Worm (Caenorhabditis elegans) whole organism, L1 larva: ENCODE results near the gene F44D12.10.

ENCODE experiments used
- C34B4.2 ChIP-seq: sonication (generic microtip); optimal IDR thresholded peaks from 2 replicates; lab custom pipeline; 2017; ENCODE audit warnings: mild to moderate bottlenecking, missing genetic modification characterization, missing compliant biosample characterization
- F16B12.6 ChIP-seq: fragments of 150-350 bp; optimal IDR thresholded peaks from 2 replicates; lab custom pipeline; 2014; ENCODE audit warnings: missing biosample characterization, missing genetic modification characterization
- blmp-1 ChIP-seq: fragments of 150-350 bp; optimal IDR thresholded peaks from 2 replicates; lab custom pipeline; 2014; ENCODE audit warnings: missing biosample characterization, missing genetic modification characterization
- ceh-63 ChIP-seq: fragments of 200-800 bp; sonication (Bioruptor generic); optimal IDR thresholded peaks from 2 replicates; lab custom pipeline; 2018; ENCODE audit warnings: mild to moderate bottlenecking, missing genetic modification characterization, missing compliant biosample characterization
- ceh-8 ChIP-seq: fragments of 200-800 bp; sonication (Bioruptor generic); optimal IDR thresholded peaks from 2 replicates; lab custom pipeline; 2018; ENCODE audit warnings: mild to moderate bottlenecking, missing genetic modification characterization, moderate library complexity, missing compliant biosample characterization
- ceh-82 ChIP-seq, 3 experiments: fragments of 150-350 bp in 1 of 3; sonication (generic microtip) in 2 of 3; optimal IDR thresholded peaks; 2 replicates each; lab custom pipeline; 2014 to 2017; ENCODE audit warnings: missing biosample characterization in 3 of 3, missing genetic modification characterization in 3 of 3
- ceh-88 ChIP-seq: fragments of 200-800 bp; sonication (Bioruptor generic); IDR thresholded peaks from 2 replicates; pipeline ENCODE4 v1.3.6; 2022; ENCODE audit warnings: missing genetic modification characterization, missing compliant biosample characterization
- ceh-90 ChIP-seq: sonication (generic microtip); optimal IDR thresholded peaks from 2 replicates; lab custom pipeline; 2016; ENCODE audit warnings: missing genetic modification characterization, missing compliant biosample characterization
- dsc-1 ChIP-seq: sonication (generic microtip); optimal IDR thresholded peaks from 2 replicates; lab custom pipeline; 2016; ENCODE audit warnings: mild to moderate bottlenecking, missing genetic modification characterization, missing compliant biosample characterization
- efl-1 ChIP-seq, 4 experiments: fragments of 150-350 bp; optimal IDR thresholded peaks in 3 of 4; peaks in 1 of 4; 1 replicate in 1 of 4; 2 replicates in 3 of 4; lab custom pipeline; 2014; ENCODE audit warnings: missing biosample characterization in 2 of 4, missing genetic modification characterization in 2 of 4, missing genetic modification reagents in 2 of 4
- efl-3 ChIP-seq: fragments of 200-800 bp; sonication (Bioruptor generic); optimal IDR thresholded peaks from 2 replicates; lab custom pipeline; 2018; ENCODE audit warnings: mild to moderate bottlenecking, missing genetic modification characterization, missing compliant biosample characterization
- elt-2 ChIP-seq: sonication (generic microtip); optimal IDR thresholded peaks from 2 replicates; lab custom pipeline; 2016; ENCODE audit warnings: missing genetic modification characterization, mild to moderate bottlenecking, inconsistent platforms, missing compliant biosample characterization, missing genetic modification reagents
- elt-3 ChIP-seq, 6 experiments: fragments of 150-350 bp in 1 of 6; sonication (generic microtip); optimal IDR thresholded peaks; 2 replicates each; lab custom pipeline; 2017 to 2018; ENCODE audit warnings: missing biosample characterization in 6 of 6, missing genetic modification characterization in 6 of 6, inconsistent platforms in 1 of 6
- fkh-8 ChIP-seq: sonication (generic microtip); optimal IDR thresholded peaks from 2 replicates; lab custom pipeline; 2016; ENCODE audit warnings: mild to moderate bottlenecking, missing genetic modification characterization, missing compliant biosample characterization
- fos-1 ChIP-seq: fragments of 150-350 bp; optimal IDR thresholded peaks from 2 replicates; lab custom pipeline; 2014; ENCODE audit warnings: missing biosample characterization, missing genetic modification characterization
- isw-1 ChIP-seq: fragments of 200-800 bp; sonication (Bioruptor generic); IDR thresholded peaks from 2 replicates; pipeline ENCODE4 v1.3.6; 2022; ENCODE audit warnings: missing genetic modification characterization, missing compliant biosample characterization
- jun-1 ChIP-seq: fragments of 150-350 bp; optimal IDR thresholded peaks from 2 replicates; lab custom pipeline; 2014; ENCODE audit warnings: missing biosample characterization, missing genetic modification reagents, missing genetic modification characterization
- lin-13 ChIP-seq: fragments of 150-350 bp; optimal IDR thresholded peaks from 2 replicates; lab custom pipeline; 2014; ENCODE audit warnings: missing biosample characterization, missing genetic modification reagents, missing genetic modification characterization
- lin-14 ChIP-seq: fragments of 200-800 bp; sonication (Bioruptor generic); optimal IDR thresholded peaks from 2 replicates; lab custom pipeline; 2018; ENCODE audit warnings: mild to moderate bottlenecking, missing genetic modification characterization, moderate library complexity, missing compliant biosample characterization
- lin-15B ChIP-seq: fragments of 150-350 bp; sonication (generic microtip); optimal IDR thresholded peaks from 3 replicates; lab custom pipeline; 2014; ENCODE audit warnings: missing biosample characterization, missing genetic modification characterization
- lin-35 ChIP-seq, 2 experiments: fragments of 150-350 bp; optimal IDR thresholded peaks; 2 replicates each; lab custom pipeline; 2014; ENCODE audit warnings: missing biosample characterization in 2 of 2, missing genetic modification characterization in 2 of 2, missing genetic modification reagents in 2 of 2
- lir-3 ChIP-seq: sonication (generic microtip); optimal IDR thresholded peaks from 2 replicates; lab custom pipeline; 2016; ENCODE audit warnings: mild to moderate bottlenecking, missing genetic modification characterization, moderate library complexity, missing compliant biosample characterization; ENCODE audit not compliant: poor library complexity
- lsy-2 ChIP-seq, 2 experiments: fragments of 150-350 bp; optimal IDR thresholded peaks; 2 replicates each; lab custom pipeline; 2014; ENCODE audit warnings: missing biosample characterization in 2 of 2, missing genetic modification characterization in 2 of 2
- mab-9 ChIP-seq: fragments of 200-800 bp; sonication (Bioruptor generic); IDR thresholded peaks from 2 replicates; pipeline ENCODE4 v1.3.6; 2022; ENCODE audit warnings: missing genetic modification reagents, missing genetic modification characterization, missing compliant biosample characterization
- mdl-1 ChIP-seq, 2 experiments: fragments of 150-350 bp; optimal IDR thresholded peaks; 2 replicates each; lab custom pipeline; 2014 to 2017; ENCODE audit warnings: missing biosample characterization in 2 of 2, missing genetic modification characterization in 2 of 2, inconsistent platforms in 1 of 2
- mef-2 ChIP-seq: fragments of 150-350 bp; optimal IDR thresholded peaks from 2 replicates; lab custom pipeline; 2014; ENCODE audit warnings: missing biosample characterization, missing genetic modification characterization
- mep-1 ChIP-seq: fragments of 150-350 bp; optimal IDR thresholded peaks from 2 replicates; lab custom pipeline; 2014; ENCODE audit warnings: missing biosample characterization, missing genetic modification characterization
- nhr-11 ChIP-seq: fragments of 150-350 bp; optimal IDR thresholded peaks from 2 replicates; lab custom pipeline; 2014; ENCODE audit warnings: missing biosample characterization, missing genetic modification characterization
- nhr-19 ChIP-seq: fragments of 200-800 bp; sonication (Bioruptor generic); conservative IDR thresholded peaks from 2 replicates; pipeline ENCODE4 v1.3.6; 2022; ENCODE audit warnings: missing genetic modification characterization, missing compliant biosample characterization
- nhr-20 ChIP-seq: sonication (generic microtip); optimal IDR thresholded peaks from 2 replicates; lab custom pipeline; 2016; ENCODE audit warnings: mild to moderate bottlenecking, missing genetic modification characterization, missing compliant biosample characterization
- nhr-237 ChIP-seq: fragments of 150-350 bp; optimal IDR thresholded peaks from 2 replicates; lab custom pipeline; 2014; ENCODE audit warnings: missing biosample characterization, missing genetic modification characterization
- nhr-47 ChIP-seq: sonication (generic microtip); optimal IDR thresholded peaks from 2 replicates; lab custom pipeline; 2016; ENCODE audit warnings: mild to moderate bottlenecking, missing genetic modification characterization, moderate library complexity, missing compliant biosample characterization
- nhr-71 ChIP-seq: sonication (generic microtip); optimal IDR thresholded peaks from 2 replicates; lab custom pipeline; 2016; ENCODE audit warnings: mild to moderate bottlenecking, missing genetic modification characterization, moderate library complexity, missing compliant biosample characterization
- nhr-76 ChIP-seq: sonication (generic microtip); optimal IDR thresholded peaks from 2 replicates; lab custom pipeline; 2017; ENCODE audit warnings: missing biosample characterization, missing genetic modification characterization
- nhr-77 ChIP-seq: fragments of 150-350 bp; optimal IDR thresholded peaks from 2 replicates; lab custom pipeline; 2014; ENCODE audit warnings: missing biosample characterization, missing genetic modification characterization
- nhr-90 ChIP-seq: sonication (generic microtip); optimal IDR thresholded peaks from 2 replicates; lab custom pipeline; 2016; ENCODE audit warnings: mild to moderate bottlenecking, missing genetic modification characterization, missing compliant biosample characterization; ENCODE audit not compliant: poor library complexity
- pax-3 ChIP-seq: fragments of 200-800 bp; sonication (Bioruptor generic); optimal IDR thresholded peaks from 2 replicates; lab custom pipeline; 2018; ENCODE audit warnings: mild to moderate bottlenecking, missing genetic modification characterization, moderate library complexity, missing compliant biosample characterization
- rnt-1 ChIP-seq: sonication (generic microtip); optimal IDR thresholded peaks from 2 replicates; lab custom pipeline; 2016; ENCODE audit warnings: mild to moderate bottlenecking, missing genetic modification characterization, moderate library complexity, missing compliant biosample characterization
- skn-1 ChIP-seq: fragments of 150-350 bp; optimal IDR thresholded peaks from 2 replicates; lab custom pipeline; 2014; ENCODE audit warnings: missing biosample characterization, missing genetic modification characterization
- snpc-4 ChIP-seq: fragments of 150-350 bp; optimal IDR thresholded peaks from 2 replicates; lab custom pipeline; 2014; ENCODE audit warnings: missing biosample characterization, missing genetic modification characterization
- swsn-7 ChIP-seq: sonication (generic microtip); optimal IDR thresholded peaks from 2 replicates; lab custom pipeline; 2016; ENCODE audit warnings: missing genetic modification characterization, missing compliant biosample characterization
- tbx-2 ChIP-seq: sonication (generic microtip); optimal IDR thresholded peaks from 2 replicates; lab custom pipeline; 2016; ENCODE audit warnings: missing genetic modification characterization, missing compliant biosample characterization
- unc-130 ChIP-seq: fragments of 150-350 bp; optimal IDR thresholded peaks from 2 replicates; lab custom pipeline; 2017; ENCODE audit warnings: missing biosample characterization, missing genetic modification characterization, inconsistent platforms
- unc-30 ChIP-seq: sonication (generic microtip); optimal IDR thresholded peaks from 2 replicates; lab custom pipeline; 2017; ENCODE audit warnings: missing biosample characterization, missing genetic modification characterization
- vab-15 ChIP-seq: sonication (generic microtip); optimal IDR thresholded peaks from 2 replicates; lab custom pipeline; 2017; ENCODE audit warnings: missing genotype, mild to moderate bottlenecking, missing genetic modification characterization, missing compliant biosample characterization
- xbp-1 ChIP-seq: sonication (generic microtip); optimal IDR thresholded peaks from 2 replicates; lab custom pipeline; 2016; ENCODE audit warnings: missing genetic modification characterization, missing compliant biosample characterization
- ztf-11 ChIP-seq, 2 experiments: sonication (generic microtip); optimal IDR thresholded peaks; 2 replicates each; lab custom pipeline; 2016 to 2017; ENCODE audit warnings: missing genetic modification characterization in 2 of 2, missing biosample characterization in 1 of 2, missing compliant biosample characterization in 1 of 2

Gene F44D12.10

DNA sequence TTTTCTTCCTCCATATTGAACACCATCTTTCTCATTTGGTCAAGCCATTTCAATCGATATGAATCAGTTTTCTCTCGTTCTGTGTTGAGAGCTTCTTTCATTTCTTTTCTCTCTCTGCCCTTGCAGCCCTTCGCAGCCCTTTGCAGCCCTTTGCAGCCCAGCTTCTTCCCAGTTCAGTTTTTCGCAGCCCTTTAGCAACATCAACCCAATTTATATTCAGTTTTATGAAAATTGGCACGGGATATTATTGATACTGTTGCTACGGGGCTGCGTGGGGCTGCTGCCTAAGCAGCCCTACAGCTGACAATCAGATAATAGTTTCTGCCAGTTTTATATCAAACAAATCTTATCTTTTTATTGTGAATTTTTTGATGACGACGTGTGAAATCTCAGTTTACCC is at the start of gene F44D12.10:
F44D12.10 (minus strand) TSS at position 101 of the 400 bp plus-strand sequence.
- TF ChIP-seq unc-30 (tag; lab: Kevin White, UChicago) (no peak), jun-1 (tag; lab: Kevin White, UChicago) (no peak), nhr-71 (tag; lab: Kevin White, UChicago) (no peak), swsn-7 (tag; lab: Kevin White, UChicago) (no peak), rnt-1 (tag; lab: Kevin White, UChicago) (no peak), ceh-8 (no peak), ceh-63 (GFP tag; lab: Kevin White, UChicago) (no peak), nhr-76 (tag; lab: Kevin White, UChicago) (no peak), ceh-88 (no peak), lsy-2 (tag; optimal IDR thresholded peaks at IDR 0.05; lab: Kevin White, UChicago) (no peak), C34B4.2 (tag; lab: Kevin White, UChicago) (no peak), lir-3 (tag; lab: Kevin White, UChicago) (no peak), lin-35 (GFP tag; optimal IDR thresholded peaks at IDR 0.05; lab: Kevin White, UChicago) (no peak), F16B12.6 (tag; lab: Kevin White, UChicago) (no peak), elt-2 (tag; lab: Kevin White, UChicago) (no peak), nhr-11 (no peak), ceh-82 (tag; optimal IDR thresholded peaks at IDR 0.05; lab: Kevin White, UChicago) (no peak), elt-3 (tag; optimal IDR thresholded peaks at IDR 0.05; lab: Kevin White, UChicago) (no peak)

DNA sequence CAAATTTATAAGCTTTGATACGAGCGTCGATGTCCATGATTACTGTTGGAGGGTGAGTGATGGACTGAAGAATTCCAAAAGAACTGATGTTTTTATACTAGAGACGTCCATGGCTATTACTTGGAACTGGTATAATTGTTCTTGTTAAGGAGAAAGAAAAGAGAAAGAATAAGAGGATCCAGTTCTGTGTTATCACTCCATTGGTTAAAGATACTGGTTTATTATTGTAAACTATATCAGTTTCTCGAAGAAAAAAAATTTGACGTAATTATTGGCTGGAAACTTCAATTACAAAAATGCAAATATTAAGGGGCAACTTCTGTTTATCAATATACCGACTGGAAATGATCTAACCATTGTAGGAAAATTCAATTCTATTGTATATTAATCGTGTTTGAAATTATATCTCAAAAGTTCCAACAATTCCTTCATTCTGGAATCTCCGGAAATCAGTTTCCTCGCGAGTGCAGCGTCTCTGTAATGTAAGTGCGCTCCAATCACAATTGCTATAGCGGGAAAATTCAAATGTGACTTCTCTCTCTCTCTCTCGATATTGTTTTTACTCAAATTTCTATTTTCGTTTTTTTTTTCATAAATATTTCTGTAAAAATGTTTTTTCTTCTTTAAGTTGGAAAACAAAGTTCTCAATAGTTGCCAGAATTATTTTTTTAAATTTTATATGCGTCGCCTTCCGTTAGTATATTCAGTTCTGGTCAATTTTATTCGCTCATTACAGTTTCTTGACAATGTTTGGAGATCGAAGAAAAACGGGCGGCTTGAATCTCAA is 48.7 kb upstream of the F44D12.10 start, which contains the start of the genes col-2 and ndc-80:
col-2 (minus strand) TSS at position 51 of the 787 bp plus-strand sequence.
ndc-80 (plus strand) TSS at position 737 of the 787 bp plus-strand sequence.
- peak; percentile 88 for TF ChIP-seq rnt-1 (tag; lab: Kevin White, UChicago)
- TF ChIP-seq isw-1: peak; percentile 48
- peak; percentile 67 for TF ChIP-seq nhr-90
- TF ChIP-seq nhr-20 (tag; lab: Kevin White, UChicago): peak; percentile 71
- peak; percentile 58 for TF ChIP-seq nhr-19
- peak; percentile 79 for TF ChIP-seq lin-14 (GFP tag; lab: Kevin White, UChicago)
- TF ChIP-seq mef-2 (tag; lab: Kevin White, UChicago): no peak
- peak in 1 of 2 experiments; percentile 17 for TF ChIP-seq ztf-11 (tag; optimal IDR thresholded peaks at IDR 0.05; lab: Kevin White, UChicago)
- TF ChIP-seq swsn-7 (tag; lab: Kevin White, UChicago): peak; percentile 51
- TF ChIP-seq fkh-8 (tag; lab: Kevin White, UChicago): peak; percentile 49
- peak; percentile 71 for TF ChIP-seq lin-13 (GFP tag; lab: Kevin White, UChicago)
- peak; percentile 73 for TF ChIP-seq nhr-77 (tag; lab: Kevin White, UChicago)
- peak; percentile 85 to 95 for TF ChIP-seq lin-35 (GFP tag; optimal IDR thresholded peaks at IDR 0.05; lab: Kevin White, UChicago)
- peak; percentile 82 for TF ChIP-seq mep-1 (tag; lab: Kevin White, UChicago)
- peak; percentile 52 for TF ChIP-seq pax-3
- peak; percentile 58 for TF ChIP-seq F16B12.6 (tag; lab: Kevin White, UChicago)
- TF ChIP-seq ceh-90 (tag; lab: Kevin White, UChicago): no peak
- TF ChIP-seq mab-9 (GFP tag; lab: Robert Waterston, UW): no peak
- peak; percentile 13 for TF ChIP-seq snpc-4 (tag; lab: Kevin White, UChicago)
- TF ChIP-seq tbx-2 (tag; lab: Kevin White, UChicago): peak; percentile 61
- no peak for TF ChIP-seq nhr-47 (tag; lab: Kevin White, UChicago)
- peak; percentile 92 for TF ChIP-seq vab-15 (tag; lab: Kevin White, UChicago)
- peak in 1 of 2 experiments; percentile 59 for TF ChIP-seq mdl-1 (tag; optimal IDR thresholded peaks at IDR 0.05; lab: Kevin White, UChicago)
- peak; percentile 28 for TF ChIP-seq dsc-1 (tag; lab: Kevin White, UChicago)
- TF ChIP-seq blmp-1: peak; percentile 71
- TF ChIP-seq nhr-237: peak; percentile 51
- no peak for TF ChIP-seq C34B4.2 (tag; lab: Kevin White, UChicago)
- no peak for TF ChIP-seq elt-2 (tag; lab: Kevin White, UChicago)
- peak; percentile 87 for TF ChIP-seq lin-15B
- peak; percentile 67 for TF ChIP-seq fos-1 (tag; lab: Kevin White, UChicago)
- TF ChIP-seq efl-1 (optimal IDR thresholded peaks at IDR 0.05; lab: Kevin White, UChicago): peak; percentile 91 to 94
- peak; percentile 88 to 99 for TF ChIP-seq efl-1 (GFP tag; optimal IDR thresholded peaks at IDR 0.05 in 1 of 2; lab: Kevin White, UChicago)
- TF ChIP-seq elt-3 (tag; optimal IDR thresholded peaks at IDR 0.05; lab: Kevin White, UChicago): peak in 1 of 6 experiments; percentile 68
- TF ChIP-seq ceh-82 (tag; optimal IDR thresholded peaks at IDR 0.05; lab: Kevin White, UChicago): peak in 2 of 3 experiments; percentile 36 to 80
- TF ChIP-seq xbp-1: peak; percentile 71
- TF ChIP-seq unc-130 (tag; lab: Kevin White, UChicago): no peak
- TF ChIP-seq skn-1 (tag; lab: Kevin White, UChicago): peak; percentile 70
- TF ChIP-seq efl-3 (GFP tag; lab: Kevin White, UChicago): no peak
